Fruit fly (Drosophila melanogaster): ENCODE data around the gene CG7840.

The CG7840 gene

DNA sequence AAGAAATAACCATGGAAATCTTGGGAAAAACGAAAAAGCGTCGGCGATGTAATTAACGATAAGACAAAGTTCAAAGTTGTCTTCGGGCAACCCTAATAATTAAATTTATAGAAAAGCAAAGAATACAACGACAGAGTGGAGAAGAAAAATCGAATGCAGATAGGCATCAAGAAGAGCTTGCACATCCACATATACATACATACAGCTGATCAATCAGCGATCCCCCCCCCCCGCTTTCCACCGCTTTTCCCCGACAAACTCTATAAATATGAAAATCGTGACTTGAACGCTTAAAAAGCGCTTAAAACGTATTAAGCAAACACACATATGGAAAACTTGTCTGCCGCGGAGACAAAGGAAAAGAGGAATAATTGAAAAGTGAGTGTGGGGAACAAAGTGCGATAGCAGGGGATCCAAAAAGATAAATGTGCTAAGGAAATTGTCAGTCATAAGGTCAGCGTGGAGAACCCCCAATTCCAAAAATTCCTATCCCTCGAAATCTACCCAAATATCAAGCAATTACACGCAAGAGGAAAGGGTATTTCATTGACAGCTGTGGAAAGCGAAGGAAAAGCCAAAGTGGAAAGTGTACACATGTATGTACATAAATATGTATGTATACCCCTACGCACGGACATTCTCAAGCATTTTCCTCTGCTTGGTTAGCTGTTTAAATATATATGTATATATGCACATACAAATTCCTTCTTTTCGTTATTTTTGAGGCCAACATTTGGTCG lies 15.9 kb upstream of the CG7840 start (continued):
- no peak for TF ChIP-seq Ravus (GFP tag; IDR thresholded peaks at IDR 0.05)

dm6 chr2L:8290092-8290424 lies 15.3 kb upstream of the CG7840 start:
- peak; percentile 70 for TF ChIP-seq sens (GFP tag)
- TF ChIP-seq twi (tag; optimal IDR thresholded peaks at IDR 0.05) = peak; percentile 5
- TF ChIP-seq CG1529 (GFP tag; optimal IDR thresholded peaks at IDR 0.05) = peak; percentile 48
- no peak for TF ChIP-seq fru (optimal IDR thresholded peaks at IDR 0.05)
- TF ChIP-seq insv (GFP tag; optimal IDR thresholded peaks at IDR 0.05) = peak in 1 of 2 experiments; percentile 89

DNA sequence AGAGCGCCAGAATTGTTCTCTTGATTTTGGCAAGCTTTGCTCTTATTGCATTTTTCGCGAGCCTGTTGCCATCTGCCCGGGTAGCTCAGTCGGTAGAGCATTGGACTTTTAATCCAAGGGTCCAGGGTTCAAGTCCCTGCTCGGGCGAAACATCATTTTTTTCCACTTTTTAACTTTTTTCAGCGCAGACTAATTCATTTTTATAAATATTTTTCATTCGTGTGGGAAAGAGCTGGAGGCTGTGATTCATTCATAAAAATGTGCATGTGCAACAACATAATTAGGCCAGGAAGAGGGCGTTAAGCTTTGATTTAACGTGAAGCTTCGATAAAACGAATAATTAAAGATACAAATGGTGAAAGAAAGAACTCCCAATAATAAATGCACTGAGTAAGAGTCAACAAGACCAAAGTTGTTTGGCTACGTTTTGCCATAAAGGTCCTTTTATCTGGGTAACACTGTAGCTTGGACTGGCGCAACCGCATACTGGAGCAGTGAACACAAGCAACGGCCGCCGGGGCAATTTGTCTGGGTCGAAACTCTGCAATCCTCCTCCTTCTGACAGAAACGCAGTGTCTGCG lies 14.6 kb upstream of the CG7840 start:
- TF ChIP-seq CG33557 (GFP tag; optimal IDR thresholded peaks at IDR 0.05) (no peak), lov (optimal IDR thresholded peaks at IDR 0.05) (no peak), lov (GFP tag; IDR thresholded peaks at IDR 0.05) (no peak), gce (GFP tag; IDR thresholded peaks at IDR 0.05) (no peak), lab (GFP tag; optimal IDR thresholded peaks at IDR 0.05) (peak; percentile 27), CG11093 (GFP tag; IDR thresholded peaks at IDR 0.05) (no peak), CG13775 (GFP tag; optimal IDR thresholded peaks at IDR 0.05) (peak; percentile 28), prd (optimal IDR thresholded peaks at IDR 0.05) (no peak), prd (GFP tag; IDR thresholded peaks at IDR 0.05) (peak; percentile 41; the same call in 1 of the 3 replicates), GATAe (GFP tag; conservative IDR thresholded peaks at IDR 0.05) (no peak), CG31224 (GFP tag; IDR thresholded peaks at IDR 0.05) (no peak), cwo (GFP tag; optimal IDR thresholded peaks at IDR 0.05) (no peak), bab2 (GFP tag; optimal IDR thresholded peaks at IDR 0.05) (no peak), Max (GFP tag; optimal IDR thresholded peaks at IDR 0.05) (no peak), nau (GFP tag; optimal IDR thresholded peaks at IDR 0.05) (no peak), CG7786 (GFP tag; optimal IDR thresholded peaks at IDR 0.05) (no peak), CG10462 (GFP tag; optimal IDR thresholded peaks at IDR 0.05) (no peak), hb (GFP tag; IDR thresholded peaks at IDR 0.05; ENCODE audit: partially characterized antibody) (no peak), CG2199 (GFP tag; IDR thresholded peaks at IDR 0.05) (0 out of 3 replicates have a peak, but pooled peaks have one; percentile 62), dmrt99B (tag; optimal IDR thresholded peaks at IDR 0.05) (peak; percentile 39), Pdp1 (GFP tag; optimal IDR thresholded peaks at IDR 0.05) (peak in 1 of 2 experiments; percentile 23), Atf-2 (GFP tag; optimal IDR thresholded peaks at IDR 0.05) (no peak), Nf-YA (GFP tag; IDR thresholded peaks at IDR 0.05) (no peak), CG2202 (tag; optimal IDR thresholded peaks at IDR 0.05) (no peak), ems (GFP tag; optimal IDR thresholded peaks at IDR 0.05) (no peak), Doc3 (GFP tag; IDR thresholded peaks at IDR 0.05; ENCODE audit: partially characterized antibody) (no peak), CTCF (GFP tag; optimal IDR thresholded peaks at IDR 0.05) (no peak), ERR (GFP tag; optimal IDR thresholded peaks at IDR 0.05) (no peak), az2 (GFP tag; optimal IDR thresholded peaks at IDR 0.05) (peak; percentile 1), CG11398 (GFP tag; optimal IDR thresholded peaks at IDR 0.05) (no peak), her (GFP tag; optimal IDR thresholded peaks at IDR 0.05) (no peak), CG4328 (GFP tag; optimal IDR thresholded peaks at IDR 0.05) (no peak), CG8924 (tag; optimal IDR thresholded peaks at IDR 0.05) (peak; percentile 0), vvl (GFP tag; IDR thresholded peaks at IDR 0.05) (peak; percentile 30; the same call in 1 of the 2 replicates), CG3726 (GFP tag; IDR thresholded peaks at IDR 0.05) (no peak), Sin3A (optimal IDR thresholded peaks at IDR 0.05) (no peak), CG16863 (GFP tag; optimal IDR thresholded peaks at IDR 0.05) (no peak), tin (GFP tag; optimal IDR thresholded peaks at IDR 0.05) (peak; percentile 44), CG17328 (GFP tag; IDR thresholded peaks at IDR 0.05) (peak; percentile 13; the same call in 1 of the 2 replicates), HmgD (GFP tag; optimal IDR thresholded peaks at IDR 0.05) (no peak), CG9727 (GFP tag; optimal IDR thresholded peaks at IDR 0.05) (no peak), grau (tag; optimal IDR thresholded peaks at IDR 0.05) (peak; percentile 76), al (GFP tag; IDR thresholded peaks at IDR 0.05) (no peak)

All from whole organism, embryonic.